Worm (Caenorhabditis elegans): ENCODE data around the gene crn-4.

- TF ChIP-seq nhr-77 (tag; optimal IDR thresholded peaks at IDR 0.05) (no peak), unc-62 (GFP tag; optimal IDR thresholded peaks at IDR 0.05) (no peak), ama-1 (optimal IDR thresholded peaks at IDR 0.05) (no peak), nhr-11 (tag; optimal IDR thresholded peaks at IDR 0.05) (no peak), ceh-82 (tag; optimal IDR thresholded peaks at IDR 0.05) (no peak), fkh-2 (tag; optimal IDR thresholded peaks at IDR 0.05) (no peak), snpc-4 (tag; optimal IDR thresholded peaks at IDR 0.05) (no peak), elt-3 (tag; optimal IDR thresholded peaks at IDR 0.05) (no peak), zag-1 (tag; optimal IDR thresholded peaks at IDR 0.05) (no peak), fkh-10 (GFP tag; optimal IDR thresholded peaks at IDR 0.05) (no peak), ztf-4 (tag; optimal IDR thresholded peaks at IDR 0.05) (no peak)
These were observed 8.5 kb upstream of the crn-4 start for ce11 chrX:2266366-2266765.
